Worm (Caenorhabditis elegans) whole organism, young adult: ENCODE results near the gene F40F12.9.

ENCODE experiments used
- F52B5.7 ChIP-seq: sonication (generic microtip); optimal IDR thresholded peaks from 2 replicates; lab custom pipeline; 2016; ENCODE audit warnings: mild to moderate bottlenecking, missing genetic modification characterization, missing compliant biosample characterization
- F57C9.4 ChIP-seq: sonication (generic microtip); optimal IDR thresholded peaks from 2 replicates; lab custom pipeline; 2017; ENCODE audit warnings: mild to moderate bottlenecking, missing genetic modification characterization, missing compliant biosample characterization
- attf-5 ChIP-seq: fragments of 200-800 bp; sonication (Bioruptor generic); optimal IDR thresholded peaks from 2 replicates; lab custom pipeline; 2018; ENCODE audit warnings: mild to moderate bottlenecking, missing genetic modification characterization, missing compliant biosample characterization
- ceh-40 ChIP-seq: fragments of 200-800 bp; sonication (Bioruptor generic); IDR thresholded peaks from 2 replicates; pipeline ENCODE4 v1.3.6; 2022; ENCODE audit warnings: missing genetic modification characterization, missing compliant biosample characterization
- hlh-26 ChIP-seq: fragments of 200-800 bp; sonication (Bioruptor generic); conservative IDR thresholded peaks from 2 replicates; pipeline ENCODE4 v1.3.6; 2022; ENCODE audit warnings: missing genetic modification reagents, missing genetic modification characterization, missing compliant biosample characterization
- hmg-1.2 ChIP-seq: fragments of 200-800 bp; sonication (Bioruptor generic); IDR thresholded peaks from 2 replicates; pipeline ENCODE4 v1.3.6; 2022; ENCODE audit warnings: missing genetic modification reagents, missing genetic modification characterization, missing compliant biosample characterization
- lir-1 ChIP-seq: fragments of 200-800 bp; sonication (Bioruptor generic); conservative IDR thresholded peaks from 2 replicates; pipeline ENCODE4 v1.3.6; 2022; ENCODE audit warnings: missing genetic modification reagents, missing genetic modification characterization, missing compliant biosample characterization
- madf-6 ChIP-seq: fragments of 200-800 bp; sonication (Bioruptor generic); IDR thresholded peaks from 2 replicates; pipeline ENCODE4 v1.3.6; 2022; ENCODE audit warnings: missing genetic modification reagents, missing genetic modification characterization, missing compliant biosample characterization
- nhr-179 ChIP-seq: sonication (generic microtip); optimal IDR thresholded peaks from 2 replicates; lab custom pipeline; 2016; ENCODE audit warnings: mild to moderate bottlenecking, missing genetic modification characterization, missing compliant biosample characterization
- nhr-90 ChIP-seq: sonication (generic microtip); optimal IDR thresholded peaks from 2 replicates; lab custom pipeline; 2016; ENCODE audit warnings: missing genotype, mild to moderate bottlenecking, missing genetic modification characterization, missing compliant biosample characterization
- repo-1 ChIP-seq: sonication (generic microtip); optimal IDR thresholded peaks from 2 replicates; lab custom pipeline; 2017; ENCODE audit warnings: mild to moderate bottlenecking, missing genetic modification characterization, missing compliant biosample characterization
- snpc-4 ChIP-seq, 5 experiments: fragments of 150-350 bp in 1 of 5; sonication (generic microtip) in 4 of 5; optimal IDR thresholded peaks; 2 replicates each; lab custom pipeline; 2014 to 2018; ENCODE audit warnings: missing genetic modification characterization in 5 of 5, missing biosample characterization in 3 of 5, antibody characterized with exemption in 2 of 5, mild to moderate bottlenecking in 2 of 5, missing compliant biosample characterization in 2 of 5, missing genotype in 2 of 5, moderate library complexity in 2 of 5, missing genetic modification reagents in 1 of 5

ce11 chrIII:9874515-9874914 lies 36.6 kb upstream of the F40F12.9 start:
- no peak for TF ChIP-seq nhr-90 (tag; lab: Kevin White, UChicago)
- no peak for TF ChIP-seq nhr-179 (tag; lab: Kevin White, UChicago)
- TF ChIP-seq madf-6 (GFP tag; lab: Robert Waterston, UW) = no peak
- no peak for TF ChIP-seq F52B5.7 (tag; lab: Kevin White, UChicago)
- no peak for TF ChIP-seq F57C9.4
- TF ChIP-seq attf-5 (GFP tag; lab: Kevin White, UChicago) = no peak
- TF ChIP-seq repo-1 (tag; lab: Kevin White, UChicago) = no peak
- TF ChIP-seq lir-1 = no peak
- no peak for TF ChIP-seq hmg-1.2 (GFP tag; lab: Robert Waterston, UW)
- TF ChIP-seq hlh-26 (GFP tag; lab: Robert Waterston, UW) = no peak
- no peak for TF ChIP-seq snpc-4 (GFP tag; optimal IDR thresholded peaks at IDR 0.05; lab: Kevin White, UChicago)
- no peak for TF ChIP-seq snpc-4 (tag; optimal IDR thresholded peaks at IDR 0.05; lab: Kevin White, UChicago)
- TF ChIP-seq ceh-40 (GFP tag; lab: Robert Waterston, UW) = no peak
